Worm (Caenorhabditis elegans): Measurements from ENCODE around the gene W08F4.5.

ce11 chrII:581983-582382 lies 13.3 kb upstream of the W08F4.5 start:
- TF ChIP-seq him-1 (tag; optimal IDR thresholded peaks at IDR 0.05): no peak
- TF ChIP-seq W03F9.2 (tag; optimal IDR thresholded peaks at IDR 0.05): no peak

All from whole organism, L4/young adult.